Fruit fly (Drosophila melanogaster): ENCODE results near the gene pan.

dm6 chr4:87278-87677 lies 18.2 kb downstream of the pan start:
- TF ChIP-seq Hr96 (GFP tag; optimal IDR thresholded peaks at IDR 0.05) = no peak
- no peak for TF ChIP-seq CG7101 (tag; optimal IDR thresholded peaks at IDR 0.05)
- TF ChIP-seq Clk (GFP tag; optimal IDR thresholded peaks at IDR 0.05) = no peak
- no peak for TF ChIP-seq CG5204 (GFP tag; optimal IDR thresholded peaks at IDR 0.05)
- TF ChIP-seq CG12768 (GFP tag; optimal IDR thresholded peaks at IDR 0.05) = no peak
- no peak for TF ChIP-seq bab1 (GFP tag; optimal IDR thresholded peaks at IDR 0.05)
- no peak for TF ChIP-seq CG1620 (GFP tag; optimal IDR thresholded peaks at IDR 0.05)
- no peak for TF ChIP-seq pad (GFP tag; optimal IDR thresholded peaks at IDR 0.05)
- no peak for TF ChIP-seq CG14711 (tag; optimal IDR thresholded peaks at IDR 0.05)
- TF ChIP-seq tj (GFP tag; optimal IDR thresholded peaks at IDR 0.05) = no peak
- TF ChIP-seq cic (GFP tag; optimal IDR thresholded peaks at IDR 0.05) = no peak
- no peak for TF ChIP-seq CG11617 (GFP tag; optimal IDR thresholded peaks at IDR 0.05)

All from whole organism, adult.